Fruit fly (Drosophila melanogaster): ENCODE measurements around the gene if.
A peak's percentile ranks its signal among the peaks of the same experiment; 100 is the strongest.

Gene if

DNA sequence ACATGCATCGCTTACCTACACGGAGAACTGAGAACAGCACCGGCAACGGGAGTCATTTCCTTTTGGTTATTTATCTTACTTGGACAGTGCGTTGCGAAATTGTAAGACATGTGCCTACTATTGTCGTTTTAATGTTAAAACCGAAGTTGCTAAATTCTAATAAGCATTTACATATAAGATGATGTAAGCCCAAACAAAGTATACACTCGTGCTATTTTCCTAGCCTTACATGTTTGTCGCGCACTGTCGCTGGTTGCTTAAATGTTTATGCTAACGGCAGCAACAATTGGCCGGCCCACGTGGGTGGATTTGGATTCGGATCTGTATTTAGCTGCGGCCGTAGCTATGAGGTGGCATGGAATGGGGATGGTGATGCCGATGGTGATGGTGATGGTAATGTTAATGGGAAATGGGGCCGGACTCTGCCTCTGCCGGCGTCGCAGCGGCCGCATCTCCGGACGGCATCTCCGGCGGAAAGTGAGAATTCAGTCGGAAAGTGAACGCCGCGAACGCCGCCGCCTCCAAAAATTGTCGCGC is 28.0 kb upstream of the if start, which contains the start of gene CG4829 (continued):
- TF ChIP-seq slp2 (GFP tag; optimal IDR thresholded peaks at IDR 0.05), result peak; percentile 75
- peak; percentile 69 for TF ChIP-seq CG11398 (GFP tag; optimal IDR thresholded peaks at IDR 0.05)
- TF ChIP-seq BtbVII (GFP tag; optimal IDR thresholded peaks at IDR 0.05), result peak; percentile 79
- TF ChIP-seq Mes4 (GFP tag; optimal IDR thresholded peaks at IDR 0.05), result peak; percentile 84
- TF ChIP-seq run (tag; optimal IDR thresholded peaks at IDR 0.05), result peak; percentile 77
- TF ChIP-seq CG1529 (GFP tag; optimal IDR thresholded peaks at IDR 0.05), result peak; percentile 69
- TF ChIP-seq crp (GFP tag; optimal IDR thresholded peaks at IDR 0.05), result peak in 1 of 2 experiments; percentile 38
- peak; percentile 95 for TF ChIP-seq CG1603 (tag; optimal IDR thresholded peaks at IDR 0.05)
- TF ChIP-seq eyg (GFP tag; optimal IDR thresholded peaks at IDR 0.05), result peak; percentile 86
- peak; percentile 81 for TF ChIP-seq Oaz (GFP tag; IDR thresholded peaks at IDR 0.05)
- peak; percentile 79 for TF ChIP-seq CG8388 (GFP tag; optimal IDR thresholded peaks at IDR 0.05)
- TF ChIP-seq seq (GFP tag; IDR thresholded peaks at IDR 0.05), result peak; percentile 85
- peak; percentile 84 for TF ChIP-seq ttk (GFP tag; IDR thresholded peaks at IDR 0.05)
- peak; percentile 73 for TF ChIP-seq zfh2 (GFP tag; optimal IDR thresholded peaks at IDR 0.05)
- no peak for TF ChIP-seq pita (GFP tag; optimal IDR thresholded peaks at IDR 0.05)
- peak; percentile 86 for TF ChIP-seq otp (GFP tag; IDR thresholded peaks at IDR 0.05)
- TF ChIP-seq Scr (GFP tag; IDR thresholded peaks at IDR 0.05; ENCODE audit: partially characterized antibody), result no peak
- TF ChIP-seq sens (GFP tag), result peak; percentile 97
- peak; percentile 95 for TF ChIP-seq CG12071 (GFP tag; optimal IDR thresholded peaks at IDR 0.05)
- peak; percentile 81 for TF ChIP-seq repo (GFP tag; optimal IDR thresholded peaks at IDR 0.05)
- TF ChIP-seq CG34422 (GFP tag; IDR thresholded peaks at IDR 0.05), result peak; percentile 90
- peak; percentile 11 for TF ChIP-seq CG8290 (GFP tag; optimal IDR thresholded peaks at IDR 0.05)
- TF ChIP-seq CG8290 (tag; optimal IDR thresholded peaks at IDR 0.05), result peak in 1 of 2 experiments; percentile 97
- TF ChIP-seq croc (GFP tag; conservative IDR thresholded peaks at IDR 0.05), result peak; percentile 67
- peak; percentile 85 for TF ChIP-seq ase (GFP tag; IDR thresholded peaks at IDR 0.05)
- peak; percentile 91 for TF ChIP-seq NfI (GFP tag; optimal IDR thresholded peaks at IDR 0.05)
- peak; percentile 74 for TF ChIP-seq CG6272 (GFP tag; IDR thresholded peaks at IDR 0.05)
- TF ChIP-seq lola (GFP tag; optimal IDR thresholded peaks at IDR 0.05), result peak in 1 of 3 experiments; percentile 66
- no peak for TF ChIP-seq Hr39 (optimal IDR thresholded peaks at IDR 0.05)
- peak; percentile 48; the same call in 1 of the 2 replicates for TF ChIP-seq dimm (GFP tag; IDR thresholded peaks at IDR 0.05)
- TF ChIP-seq B-H1 (GFP tag; IDR thresholded peaks at IDR 0.05), result peak; percentile 82
- TF ChIP-seq CG34376 (GFP tag; optimal IDR thresholded peaks at IDR 0.05), result peak; percentile 58
- TF ChIP-seq HLH3B (GFP tag; IDR thresholded peaks at IDR 0.05), result peak; percentile 93
- peak; percentile 86 for TF ChIP-seq CG13296 (GFP tag; optimal IDR thresholded peaks at IDR 0.05)
- TF ChIP-seq jumu (GFP tag; optimal IDR thresholded peaks at IDR 0.05), result peak; percentile 84
- TF ChIP-seq HmgD (GFP tag; optimal IDR thresholded peaks at IDR 0.05), result peak; percentile 19
- TF ChIP-seq Lim3 (GFP tag; IDR thresholded peaks at IDR 0.05), result peak; percentile 60
- TF ChIP-seq Ets97D (GFP tag; optimal IDR thresholded peaks at IDR 0.05), result peak; percentile 61
- peak; percentile 79 for TF ChIP-seq Asciz (GFP tag; optimal IDR thresholded peaks at IDR 0.05)
- peak; percentile 79 for TF ChIP-seq ssp (GFP tag; IDR thresholded peaks at IDR 0.05)
- peak; percentile 90 for TF ChIP-seq Ptx1 (GFP tag; IDR thresholded peaks at IDR 0.05)
- TF ChIP-seq CG13775 (GFP tag; optimal IDR thresholded peaks at IDR 0.05), result peak; percentile 60
- peak; percentile 64 for TF ChIP-seq CG14667 (GFP tag; IDR thresholded peaks at IDR 0.05)
- no peak for TF ChIP-seq Elba2 (GFP tag; optimal IDR thresholded peaks at IDR 0.05)
- TF ChIP-seq sim (GFP tag; IDR thresholded peaks at IDR 0.05), result peak; percentile 74
- TF ChIP-seq CrebB (tag; optimal IDR thresholded peaks at IDR 0.05), result peak; percentile 86
- TF ChIP-seq unc-4 (GFP tag; IDR thresholded peaks at IDR 0.05; ENCODE audit: partially characterized antibody), result no peak
- no peak for TF ChIP-seq tna (GFP tag; IDR thresholded peaks at IDR 0.05; ENCODE audit: partially characterized antibody)
- TF ChIP-seq vfl (GFP tag; optimal IDR thresholded peaks at IDR 0.05), result peak; percentile 58
- TF ChIP-seq Myb (GFP tag; optimal IDR thresholded peaks at IDR 0.05), result peak; percentile 58
- peak; percentile 61; the same call in 1 of the 3 replicates for TF ChIP-seq CG11093 (GFP tag; IDR thresholded peaks at IDR 0.05)
- peak; percentile 80 for TF ChIP-seq Atf3 (GFP tag; optimal IDR thresholded peaks at IDR 0.05)
